Worm (Caenorhabditis elegans): ENCODE results near the gene arcp-1.
A peak's percentile ranks its signal among the peaks of the same experiment; 100 is the strongest.

DNA sequence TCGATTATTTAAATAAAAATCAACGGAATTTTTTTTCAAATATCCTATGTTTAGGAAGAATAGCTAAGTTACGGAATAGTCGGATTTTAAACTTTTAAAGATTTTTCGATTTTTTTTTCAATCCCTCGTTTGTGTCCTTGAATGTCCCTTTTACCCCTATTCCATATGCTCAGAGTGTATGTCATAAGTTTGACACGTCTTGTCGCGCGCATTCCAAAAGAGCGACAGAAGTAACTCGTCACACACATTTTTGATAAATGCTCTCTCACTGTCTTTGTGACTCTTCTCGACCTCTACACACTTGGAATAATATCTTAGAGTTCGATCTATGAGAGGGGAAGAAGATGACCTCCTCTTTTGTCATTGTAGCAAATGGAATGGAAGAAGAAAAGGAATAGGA, 24.7 kb upstream of the arcp-1 start:
- no peak for TF ChIP-seq M03D4.4 (tag; optimal IDR thresholded peaks at IDR 0.05)
- peak; percentile 5 for TF ChIP-seq unc-62 (GFP tag; optimal IDR thresholded peaks at IDR 0.05)
- no peak for TF ChIP-seq elt-1 (tag; optimal IDR thresholded peaks at IDR 0.05; ENCODE audit: borderline replicate concordance, insufficient read depth)

All from whole organism, mixed stage, embryonic.